Worm (Caenorhabditis elegans) whole organism, L2 larva: ENCODE data around the gene cutl-5.

ENCODE experiments used
- C34F6.9 ChIP-seq: fragments of 150-350 bp; optimal IDR thresholded peaks from 2 replicates; lab custom pipeline; 2014; ENCODE audit warnings: missing biosample characterization, missing genetic modification characterization
- F13H6.1 ChIP-seq: sonication (generic microtip); optimal IDR thresholded peaks from 2 replicates; lab custom pipeline; 2016; ENCODE audit warnings: missing genetic modification characterization, missing compliant biosample characterization
- R02D3.7 ChIP-seq: fragments of 150-350 bp; optimal IDR thresholded peaks from 2 replicates; lab custom pipeline; 2014; ENCODE audit warnings: missing biosample characterization, missing genetic modification characterization
- Y55F3AM.14 ChIP-seq: fragments of 200-800 bp; sonication (Bioruptor generic); optimal IDR thresholded peaks from 2 replicates; lab custom pipeline; 2018; ENCODE audit warnings: mild to moderate bottlenecking, missing genetic modification characterization, missing compliant biosample characterization
- ZK546.5 ChIP-seq: sonication (generic microtip); optimal IDR thresholded peaks from 2 replicates; lab custom pipeline; 2017; ENCODE audit warnings: missing biosample characterization, missing genetic modification characterization
- alr-1 ChIP-seq: fragments of 150-350 bp; optimal IDR thresholded peaks from 2 replicates; lab custom pipeline; 2014; ENCODE audit warnings: missing biosample characterization, missing genetic modification characterization
- aly-2 ChIP-seq: fragments of 150-350 bp; optimal IDR thresholded peaks from 2 replicates; lab custom pipeline; 2014; ENCODE audit warnings: missing biosample characterization, missing genetic modification characterization
- ama-1 ChIP-seq: fragments of 150-350 bp; optimal IDR thresholded peaks from 2 replicates; lab custom pipeline; 2018; ENCODE audit warnings: inconsistent platforms
- blmp-1 ChIP-seq: sonication (generic microtip); optimal IDR thresholded peaks from 2 replicates; lab custom pipeline; 2017; ENCODE audit warnings: missing genetic modification characterization, mild to moderate bottlenecking, missing compliant biosample characterization, antibody characterized with exemption, moderate library complexity; ENCODE audit not compliant: insufficient read depth
- ceh-16 ChIP-seq: fragments of 150-350 bp; optimal IDR thresholded peaks from 2 replicates; lab custom pipeline; 2014; ENCODE audit warnings: missing biosample characterization, missing genetic modification characterization
- ceh-82 ChIP-seq: fragments of 150-350 bp; optimal IDR thresholded peaks from 2 replicates; lab custom pipeline; 2014; ENCODE audit warnings: missing biosample characterization, missing genetic modification characterization
- dmd-4 ChIP-seq: sonication (generic microtip); optimal IDR thresholded peaks from 2 replicates; lab custom pipeline; 2017; ENCODE audit warnings: missing biosample characterization, missing genetic modification characterization
- egl-27 ChIP-seq: sonication (generic microtip); optimal IDR thresholded peaks from 3 replicates; lab custom pipeline; 2017; ENCODE audit warnings: missing biosample characterization, missing genetic modification reagents, missing genetic modification characterization
- elt-1 ChIP-seq: fragments of 150-350 bp; optimal IDR thresholded peaks from 2 replicates; lab custom pipeline; 2014; ENCODE audit warnings: missing biosample characterization, missing genetic modification characterization
- elt-3 ChIP-seq: sonication (generic microtip); optimal IDR thresholded peaks from 2 replicates; lab custom pipeline; 2017; ENCODE audit warnings: missing biosample characterization, missing genetic modification characterization
- fos-1 ChIP-seq: fragments of 150-350 bp; optimal IDR thresholded peaks from 2 replicates; lab custom pipeline; 2014; ENCODE audit warnings: missing biosample characterization, missing genetic modification characterization
- lin-11 ChIP-seq: fragments of 150-350 bp; sonication (generic microtip); optimal IDR thresholded peaks from 2 replicates; lab custom pipeline; 2014; ENCODE audit warnings: missing biosample characterization, missing genetic modification characterization, inconsistent platforms, mixed read lengths
- lin-13 ChIP-seq: fragments of 150-350 bp; optimal IDR thresholded peaks from 2 replicates; lab custom pipeline; 2014; ENCODE audit warnings: missing biosample characterization, missing genetic modification reagents, missing genetic modification characterization
- lin-39 ChIP-seq: fragments of 150-350 bp; optimal IDR thresholded peaks from 2 replicates; lab custom pipeline; 2014; ENCODE audit warnings: missing biosample characterization, missing genetic modification reagents, missing genetic modification characterization
- lsy-2 ChIP-seq, 2 experiments: fragments of 150-350 bp in 1 of 2; sonication (generic microtip) in 1 of 2; optimal IDR thresholded peaks; 2 replicates each; lab custom pipeline; 2014 to 2017; ENCODE audit warnings: missing biosample characterization in 2 of 2, missing genetic modification characterization in 2 of 2
- mab-5 ChIP-seq: fragments of 150-350 bp; optimal IDR thresholded peaks from 2 replicates; lab custom pipeline; 2014; ENCODE audit warnings: missing biosample characterization, missing genetic modification characterization
- mbf-1 ChIP-seq: sonication (generic microtip); optimal IDR thresholded peaks from 2 replicates; lab custom pipeline; 2017; ENCODE audit warnings: missing biosample characterization, missing genetic modification characterization
- mdl-1 ChIP-seq, 2 experiments: fragments of 150-350 bp in 1 of 2; sonication (generic microtip) in 1 of 2; optimal IDR thresholded peaks; 2 replicates each; lab custom pipeline; 2017; ENCODE audit warnings: missing biosample characterization in 2 of 2, missing genetic modification characterization in 2 of 2
- nhr-12 ChIP-seq: fragments of 150-350 bp; optimal IDR thresholded peaks from 2 replicates; lab custom pipeline; 2014; ENCODE audit warnings: missing biosample characterization, missing genetic modification characterization
- nhr-129 ChIP-seq: fragments of 150-350 bp; optimal IDR thresholded peaks from 2 replicates; lab custom pipeline; 2014; ENCODE audit warnings: missing biosample characterization, missing genetic modification characterization
- nhr-21 ChIP-seq: fragments of 150-350 bp; optimal IDR thresholded peaks from 2 replicates; lab custom pipeline; 2014; ENCODE audit warnings: missing biosample characterization, missing genetic modification characterization
- nhr-23 ChIP-seq: fragments of 150-350 bp; optimal IDR thresholded peaks from 2 replicates; lab custom pipeline; 2014; ENCODE audit warnings: missing biosample characterization, missing genetic modification reagents, missing genetic modification characterization
- nhr-237 ChIP-seq: fragments of 150-350 bp; optimal IDR thresholded peaks from 2 replicates; lab custom pipeline; 2014; ENCODE audit warnings: missing biosample characterization, missing genetic modification characterization
- nhr-25 ChIP-seq: fragments of 150-350 bp; sonication (generic microtip); optimal IDR thresholded peaks from 3 replicates; lab custom pipeline; 2014; ENCODE audit warnings: missing biosample characterization, missing genetic modification characterization
- nhr-6 ChIP-seq: fragments of 150-350 bp; optimal IDR thresholded peaks from 2 replicates; lab custom pipeline; 2014; ENCODE audit warnings: missing biosample characterization, missing genetic modification characterization
- nhr-77 ChIP-seq: fragments of 150-350 bp; optimal IDR thresholded peaks from 2 replicates; lab custom pipeline; 2014; ENCODE audit warnings: missing biosample characterization, missing genetic modification characterization
- skn-1 ChIP-seq: sonication (generic microtip); optimal IDR thresholded peaks from 2 replicates; lab custom pipeline; 2017; ENCODE audit warnings: missing biosample characterization, missing genetic modification characterization
- sma-3 ChIP-seq: sonication (generic microtip); optimal IDR thresholded peaks from 2 replicates; lab custom pipeline; 2016; ENCODE audit warnings: missing genetic modification reagents, missing genetic modification characterization, missing compliant biosample characterization
- sma-9 ChIP-seq, 2 experiments: fragments of 150-350 bp in 1 of 2; sonication (generic microtip) in 1 of 2; optimal IDR thresholded peaks; 2 replicates each; lab custom pipeline; 2014 to 2016; ENCODE audit warnings: missing genetic modification characterization in 2 of 2, mild to moderate bottlenecking in 1 of 2, missing biosample characterization in 1 of 2, missing compliant biosample characterization in 1 of 2, missing genetic modification reagents in 1 of 2, moderate library complexity in 1 of 2
- unc-39 ChIP-seq: fragments of 150-350 bp; optimal IDR thresholded peaks from 2 replicates; lab custom pipeline; 2014; ENCODE audit warnings: missing biosample characterization, missing genetic modification characterization
- unc-55 ChIP-seq: fragments of 150-350 bp; sonication (generic microtip); optimal IDR thresholded peaks from 3 replicates; lab custom pipeline; 2014; ENCODE audit warnings: missing biosample characterization, missing genetic modification reagents, missing genetic modification characterization
- zag-1 ChIP-seq: fragments of 150-350 bp; optimal IDR thresholded peaks from 2 replicates; lab custom pipeline; 2014; ENCODE audit warnings: missing biosample characterization, missing genetic modification characterization
- ztf-1 ChIP-seq: fragments of 200-800 bp; sonication (Bioruptor generic); conservative IDR thresholded peaks from 2 replicates; pipeline ENCODE4 v1.3.6; 2022; ENCODE audit warnings: missing genetic modification characterization, missing compliant biosample characterization
- ztf-11 ChIP-seq: sonication (generic microtip); optimal IDR thresholded peaks from 2 replicates; lab custom pipeline; 2017; ENCODE audit warnings: missing biosample characterization, missing genetic modification characterization
- ztf-4 ChIP-seq: fragments of 150-350 bp; optimal IDR thresholded peaks from 2 replicates; lab custom pipeline; 2014; ENCODE audit warnings: missing biosample characterization, missing genetic modification characterization

cutl-5 gene

DNA sequence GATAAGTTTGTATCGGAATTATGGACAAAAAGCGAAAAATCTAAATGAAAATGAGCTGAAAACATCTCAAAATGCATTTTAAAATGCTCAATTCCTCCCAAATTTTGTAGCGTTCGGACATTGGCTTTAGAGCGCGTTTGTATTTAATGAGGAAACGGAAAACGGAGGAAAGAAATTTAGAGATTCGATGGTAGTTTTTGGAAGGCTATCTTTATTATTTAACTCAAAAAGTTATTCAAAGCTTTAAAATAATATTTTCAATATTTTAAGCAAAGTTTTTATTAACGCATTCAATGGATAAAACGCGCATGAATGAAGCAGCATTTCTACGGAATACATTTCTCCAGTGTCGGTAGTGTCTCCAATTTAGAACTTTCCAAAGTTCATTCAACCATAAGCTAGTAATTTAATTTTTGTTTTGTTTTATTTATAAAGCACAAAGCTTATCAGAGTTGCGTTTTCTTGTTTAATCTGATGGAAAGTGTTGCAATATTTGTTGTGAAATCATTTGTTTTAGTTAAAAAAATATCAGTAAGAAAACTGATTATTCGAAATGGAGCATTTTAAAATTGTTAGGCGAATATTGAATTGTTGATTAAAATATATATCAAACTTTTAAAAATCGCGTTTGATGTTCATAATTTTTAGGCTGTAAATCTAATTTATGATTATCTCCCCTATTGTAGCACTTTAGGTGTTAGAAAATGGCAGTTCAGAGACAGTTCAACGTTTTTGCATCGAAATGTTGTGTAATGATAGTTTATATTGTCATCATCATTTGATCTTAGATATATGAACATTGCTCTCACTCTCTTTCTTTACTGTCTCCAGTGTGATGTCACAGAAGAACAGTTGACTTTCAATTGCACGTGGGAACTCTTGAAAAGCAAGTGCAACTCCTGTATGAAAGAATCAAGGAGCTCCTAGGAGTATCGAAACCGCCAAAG lies 42.8 kb downstream of the cutl-5 start (continued):
- no peak for TF ChIP-seq lin-11 (tag; lab: Kevin White, UChicago)
- TF ChIP-seq ceh-82 = no peak
- peak; percentile 96 for TF ChIP-seq C34F6.9
- TF ChIP-seq mdl-1 (tag; optimal IDR thresholded peaks at IDR 0.05; lab: Kevin White, UChicago) = peak in 1 of 2 experiments; percentile 23
- no peak for TF ChIP-seq dmd-4
- no peak for TF ChIP-seq alr-1
- TF ChIP-seq skn-1 = no peak
- no peak for TF ChIP-seq Y55F3AM.14 (GFP tag; lab: Kevin White, UChicago)
- no peak for TF ChIP-seq ama-1 (lab: Kevin White, UChicago)
- no peak for TF ChIP-seq nhr-237 (tag; lab: Kevin White, UChicago)
- peak; percentile 77 for TF ChIP-seq unc-55 (GFP tag; lab: Kevin White, UChicago)
- TF ChIP-seq lin-39 (tag; lab: Kevin White, UChicago) = no peak
- no peak for TF ChIP-seq ceh-16 (tag; lab: Kevin White, UChicago)
- no peak for TF ChIP-seq blmp-1 (tag; lab: Kevin White, UChicago)
- TF ChIP-seq lsy-2 (tag; optimal IDR thresholded peaks at IDR 0.05; lab: Kevin White, UChicago) = peak; percentile 14 to 83
- TF ChIP-seq R02D3.7 (tag; lab: Kevin White, UChicago) = no peak
- TF ChIP-seq nhr-25 = no peak
- TF ChIP-seq mbf-1 (tag; lab: Kevin White, UChicago) = no peak
- TF ChIP-seq mab-5 (tag; lab: Kevin White, UChicago) = no peak
- TF ChIP-seq aly-2 = no peak
- peak; percentile 2 for TF ChIP-seq ztf-4 (tag; lab: Kevin White, UChicago)
- TF ChIP-seq nhr-129 (tag; lab: Kevin White, UChicago) = peak; percentile 70
- no peak for TF ChIP-seq ZK546.5 (tag; lab: Kevin White, UChicago)
- TF ChIP-seq nhr-21 = peak; percentile 12
- TF ChIP-seq sma-9 (GFP tag; optimal IDR thresholded peaks at IDR 0.05; lab: Kevin White, UChicago) = peak; percentile 76
- no peak for TF ChIP-seq sma-9 (tag; optimal IDR thresholded peaks at IDR 0.05; lab: Kevin White, UChicago)
- TF ChIP-seq fos-1 (tag; lab: Kevin White, UChicago) = peak; percentile 24

DNA sequence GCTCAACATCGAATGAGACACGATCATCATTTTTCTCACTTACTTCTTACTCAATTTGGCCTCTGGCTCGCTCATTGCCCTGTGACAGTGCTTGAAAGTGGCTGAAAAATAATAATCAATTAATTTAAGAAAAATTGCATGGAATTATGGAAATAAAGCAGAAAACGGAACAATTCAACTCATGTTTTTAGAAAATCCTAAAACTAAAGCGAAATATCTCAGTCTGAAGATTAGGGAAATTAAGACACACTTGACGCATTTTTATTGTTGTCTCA lies 43.5 kb downstream of the cutl-5 start, which contains the start of gene kars-1:
Gene kars-1 (minus strand): TSS at position 101 of the 275 bp plus-strand sequence.
- no peak for TF ChIP-seq egl-27 (tag; lab: Kevin White, UChicago)
- no peak for TF ChIP-seq ceh-16 (tag; lab: Kevin White, UChicago)
- no peak for TF ChIP-seq ZK546.5 (tag; lab: Kevin White, UChicago)
- no peak for TF ChIP-seq lin-13 (GFP tag; lab: Kevin White, UChicago)
- TF ChIP-seq mdl-1 (tag; optimal IDR thresholded peaks at IDR 0.05; lab: Kevin White, UChicago) = no peak
- no peak for TF ChIP-seq unc-39 (tag; lab: Kevin White, UChicago)
- TF ChIP-seq C34F6.9 = no peak
- no peak for TF ChIP-seq aly-2
- no peak for TF ChIP-seq dmd-4
- no peak for TF ChIP-seq elt-3 (tag; lab: Kevin White, UChicago)
- TF ChIP-seq fos-1 (tag; lab: Kevin White, UChicago) = no peak
- TF ChIP-seq nhr-23 = no peak
- TF ChIP-seq Y55F3AM.14 (GFP tag; lab: Kevin White, UChicago) = no peak
- TF ChIP-seq F13H6.1 (tag; lab: Kevin White, UChicago) = no peak
- TF ChIP-seq ztf-11 (tag; lab: Kevin White, UChicago) = no peak
- no peak for TF ChIP-seq nhr-6 (tag; lab: Kevin White, UChicago)
- TF ChIP-seq nhr-237 (tag; lab: Kevin White, UChicago) = no peak
- no peak for TF ChIP-seq nhr-21
- TF ChIP-seq, all 48 proteins: peak for 0

- no peak for TF ChIP-seq dmd-4
- no peak for TF ChIP-seq C34F6.9
- TF ChIP-seq mbf-1 (tag; lab: Kevin White, UChicago) = no peak
- TF ChIP-seq sma-9 (GFP tag; optimal IDR thresholded peaks at IDR 0.05; lab: Kevin White, UChicago) = no peak
- TF ChIP-seq sma-9 (tag; optimal IDR thresholded peaks at IDR 0.05; lab: Kevin White, UChicago) = no peak
- TF ChIP-seq sma-3 (GFP tag; lab: Kevin White, UChicago) = no peak
- TF ChIP-seq zag-1 = no peak
- TF ChIP-seq elt-1 (tag; lab: Kevin White, UChicago) = no peak
- TF ChIP-seq nhr-12 (tag; lab: Kevin White, UChicago) = no peak
- no peak for TF ChIP-seq skn-1
- no peak for TF ChIP-seq nhr-6 (tag; lab: Kevin White, UChicago)
- no peak for TF ChIP-seq nhr-77 (tag; lab: Kevin White, UChicago)
- no peak for TF ChIP-seq ceh-16 (tag; lab: Kevin White, UChicago)
- no peak for TF ChIP-seq ztf-1 (GFP tag; lab: Robert Waterston, UW)
Measured at ce11 chrII:7070434-7070833, 45.3 kb downstream of the cutl-5 start.
